Fruit fly (Drosophila melanogaster) whole organism, embryonic: ENCODE results near the gene CG3634.

Experiments
- CG10959 ChIP-seq: fragments of 200-800 bp; sonication (Bioruptor generic); IDR thresholded peaks from 2 replicates; pipeline ENCODE4 v1.3.6; 2022; ENCODE audit warnings: missing biosample characterization, missing genetic modification characterization
- CG11247 ChIP-seq: fragments of 200-800 bp; sonication (Bioruptor generic); IDR thresholded peaks from 2 replicates; pipeline ENCODE4 v1.3.6; 2022; ENCODE audit warnings: missing biosample characterization, missing genetic modification characterization
- CG11695 ChIP-seq: fragments of 200-800 bp; sonication (Bioruptor generic); IDR thresholded peaks from 3 replicates; pipeline ENCODE4 v1.3.6; 2022; ENCODE audit warnings: missing biosample characterization, missing genetic modification characterization
- CG11696 ChIP-seq: fragments of 200-800 bp; sonication (Bioruptor generic); IDR thresholded peaks from 2 replicates; pipeline ENCODE4 v1.3.6; 2022; ENCODE audit warnings: missing biosample characterization, missing genetic modification characterization
- CG12219 ChIP-seq: fragments of 200-800 bp; sonication (Bioruptor generic); optimal IDR thresholded peaks from 3 replicates; lab custom pipeline; 2018; ENCODE audit warnings: missing biosample characterization, mild to moderate bottlenecking, missing genetic modification characterization
- CG1233 ChIP-seq: fragments of 200-800 bp; sonication (Bioruptor generic); optimal IDR thresholded peaks from 4 replicates; lab custom pipeline; 2018; ENCODE audit warnings: missing biosample characterization, mild to moderate bottlenecking, missing genetic modification characterization
- CG13123 ChIP-seq: fragments of 200-800 bp; sonication (Bioruptor generic); optimal IDR thresholded peaks from 2 replicates; lab custom pipeline; 2016; ENCODE audit warnings: missing biosample characterization, missing genetic modification characterization
- CG13296 ChIP-seq: fragments of 200-800 bp; sonication (Bioruptor generic); optimal IDR thresholded peaks from 3 replicates; lab custom pipeline; 2018; ENCODE audit warnings: missing biosample characterization, mild to moderate bottlenecking, missing genetic modification characterization
- CG15011 ChIP-seq: fragments of 200-800 bp; sonication (Bioruptor generic); optimal IDR thresholded peaks from 3 replicates; lab custom pipeline; 2018; ENCODE audit warnings: missing biosample characterization, mild to moderate bottlenecking, missing genetic modification characterization
- CG1603 ChIP-seq: fragments of 200-800 bp; sonication (Bioruptor generic); optimal IDR thresholded peaks from 2 replicates; lab custom pipeline; 2019; ENCODE audit warnings: missing biosample characterization, mild to moderate bottlenecking, missing genetic modification characterization, moderate library complexity
- CG18599 ChIP-seq: fragments of 200-800 bp; sonication (Bioruptor generic); optimal IDR thresholded peaks from 3 replicates; lab custom pipeline; 2017; ENCODE audit warnings: missing biosample characterization, missing genetic modification characterization, mild to moderate bottlenecking, moderate library complexity, missing genetic modification reagents
- CG31365 ChIP-seq: fragments of 200-800 bp; sonication (Bioruptor generic); optimal IDR thresholded peaks from 2 replicates; lab custom pipeline; 2018; ENCODE audit warnings: missing biosample characterization, mild to moderate bottlenecking, missing genetic modification characterization
- CG34422 ChIP-seq: fragments of 200-800 bp; sonication (Bioruptor generic); IDR thresholded peaks from 3 replicates; pipeline ENCODE4 v1.3.6; 2022; ENCODE audit warnings: missing biosample characterization, missing genetic modification characterization
- CG4360 ChIP-seq: fragments of 200-800 bp; sonication (Bioruptor generic); IDR thresholded peaks from 2 replicates; pipeline ENCODE4 v1.3.6; 2022; ENCODE audit warnings: missing biosample characterization, missing genetic modification characterization
- CG4404 ChIP-seq: fragments of 200-800 bp; sonication (Bioruptor generic); IDR thresholded peaks from 2 replicates; pipeline ENCODE4 v1.3.6; 2022; ENCODE audit warnings: missing biosample characterization, missing genetic modification characterization
- CG4617 ChIP-seq: fragments of 200-800 bp; sonication (Bioruptor generic); optimal IDR thresholded peaks from 3 replicates; lab custom pipeline; 2016; ENCODE audit warnings: missing biosample characterization, missing genetic modification characterization, borderline replicate concordance
- CG5180 ChIP-seq: fragments of 200-800 bp; sonication (Bioruptor generic); optimal IDR thresholded peaks from 3 replicates; lab custom pipeline; 2017; ENCODE audit warnings: missing biosample characterization, missing genetic modification characterization, mild to moderate bottlenecking, moderate library complexity, missing genetic modification reagents
- CG8765 ChIP-seq: fragments of 200-800 bp; sonication (Bioruptor generic); IDR thresholded peaks from 2 replicates; pipeline ENCODE4 v1.3.6; 2022; ENCODE audit warnings: missing biosample characterization, missing genetic modification characterization
- CG9609 ChIP-seq: fragments of 200-800 bp; sonication (Bioruptor generic); optimal IDR thresholded peaks from 3 replicates; lab custom pipeline; 2016; ENCODE audit warnings: missing biosample characterization, missing genetic modification characterization
- CG9932 ChIP-seq: fragments of 200-800 bp; sonication (Bioruptor generic); IDR thresholded peaks from 2 replicates; pipeline ENCODE4 v1.3.6; 2022; ENCODE audit warnings: missing biosample characterization, missing genetic modification characterization
- D19A ChIP-seq: fragments of 200-800 bp; optimal IDR thresholded peaks from 3 replicates; lab custom pipeline; 2019; ENCODE audit warnings: missing biosample characterization, mild to moderate bottlenecking, missing genetic modification characterization, moderate library complexity
- Dbx ChIP-seq: fragments of 200-800 bp; sonication (Bioruptor generic); IDR thresholded peaks from 3 replicates; pipeline ENCODE4 v1.3.6; 2022; ENCODE audit warnings: missing biosample characterization, missing genetic modification characterization
- E2f2 ChIP-seq: fragments of 200-800 bp; sonication (Bioruptor generic); IDR thresholded peaks from 2 replicates; pipeline ENCODE4 v1.3.6; 2022; ENCODE audit warnings: missing biosample characterization, missing genetic modification characterization
- Ets65A ChIP-seq: fragments of 200-800 bp; sonication (Bioruptor generic); peaks from one replicate; lab custom pipeline; 2016; ENCODE audit warnings: missing biosample characterization, missing genetic modification characterization
- Lim3 ChIP-seq: fragments of 200-800 bp; sonication (Bioruptor generic); IDR thresholded peaks from 2 replicates; pipeline ENCODE4 v1.3.6; 2022; ENCODE audit warnings: missing biosample characterization, missing genetic modification characterization
- Med ChIP-seq: fragments of 200-800 bp; sonication (Bioruptor generic); peaks from one replicate; lab custom pipeline; 2016; ENCODE audit warnings: missing biosample characterization, missing genetic modification characterization, mild to moderate bottlenecking, inconsistent platforms, moderate library complexity
- Nf-YB ChIP-seq: fragments of 200-800 bp; sonication (Bioruptor generic); optimal IDR thresholded peaks from 3 replicates; lab custom pipeline; 2019; ENCODE audit warnings: missing biosample characterization, mild to moderate bottlenecking, missing genetic modification characterization, moderate library complexity
- NfI ChIP-seq: fragments of 200-800 bp; sonication (Bioruptor generic); optimal IDR thresholded peaks from 3 replicates; lab custom pipeline; 2018; ENCODE audit warnings: missing biosample characterization, mild to moderate bottlenecking, missing genetic modification characterization, moderate library complexity
- Xrp1 ChIP-seq: fragments of 200-800 bp; sonication (Bioruptor generic); IDR thresholded peaks from 2 replicates; pipeline ENCODE4 v1.3.6; 2022; ENCODE audit warnings: missing biosample characterization, missing genetic modification characterization
- abd-A ChIP-seq: fragments of 200-800 bp; sonication (Bioruptor generic); optimal IDR thresholded peaks from 3 replicates; lab custom pipeline; 2019; ENCODE audit warnings: missing biosample characterization, mild to moderate bottlenecking, missing genetic modification characterization, moderate library complexity
- al ChIP-seq: fragments of 200-800 bp; sonication (Bioruptor generic); IDR thresholded peaks from 2 replicates; pipeline ENCODE4 v1.3.6; 2022; ENCODE audit warnings: missing biosample characterization, missing genetic modification characterization
- ato ChIP-seq: fragments of 200-800 bp; sonication (Bioruptor generic); IDR thresholded peaks from 2 replicates; pipeline ENCODE4 v1.3.6; 2022; ENCODE audit warnings: missing biosample characterization, missing genetic modification characterization; ENCODE audit not compliant: partially characterized antibody
- bbx ChIP-seq: fragments of 200-800 bp; sonication (Bioruptor generic); IDR thresholded peaks from 2 replicates; pipeline ENCODE4 v1.3.6; 2022; ENCODE audit warnings: missing biosample characterization, missing genetic modification characterization; ENCODE audit not compliant: partially characterized antibody
- dan ChIP-seq: fragments of 200-800 bp; sonication (Bioruptor generic); IDR thresholded peaks from 2 replicates; pipeline ENCODE4 v1.3.6; 2022; ENCODE audit warnings: missing biosample characterization, missing genetic modification characterization
- fd102C ChIP-seq: fragments of 200-800 bp; sonication (Bioruptor generic); optimal IDR thresholded peaks from 2 replicates; lab custom pipeline; 2018; ENCODE audit warnings: missing biosample characterization, mild to moderate bottlenecking, missing genetic modification characterization, moderate library complexity
- ind ChIP-seq: fragments of 200-800 bp; sonication (Bioruptor generic); optimal IDR thresholded peaks from 3 replicates; lab custom pipeline; 2016; ENCODE audit warnings: missing biosample characterization, missing genetic modification characterization
- jigr1 ChIP-seq: fragments of 200-800 bp; sonication (Bioruptor generic); IDR thresholded peaks from 3 replicates; pipeline ENCODE4 v1.3.6; 2022; ENCODE audit warnings: missing biosample characterization, missing genetic modification characterization
- lab ChIP-seq: fragments of 200-800 bp; sonication (Bioruptor generic); optimal IDR thresholded peaks from 3 replicates; lab custom pipeline; 2017; ENCODE audit warnings: missing biosample characterization, missing genetic modification characterization, mild to moderate bottlenecking, moderate library complexity, missing genetic modification reagents
- mirr ChIP-seq: fragments of 200-800 bp; sonication (Bioruptor generic); optimal IDR thresholded peaks from 3 replicates; lab custom pipeline; 2018; ENCODE audit warnings: missing biosample characterization, mild to moderate bottlenecking, missing genetic modification characterization
- org-1 ChIP-seq: fragments of 200-800 bp; sonication (Bioruptor generic); optimal IDR thresholded peaks from 2 replicates; lab custom pipeline; 2017; ENCODE audit warnings: missing biosample characterization, missing genetic modification characterization
- pita ChIP-seq: fragments of 200-800 bp; sonication (Bioruptor generic); optimal IDR thresholded peaks from 2 replicates; lab custom pipeline; 2017; ENCODE audit warnings: missing biosample characterization, mild to moderate bottlenecking, missing genetic modification characterization
- ranshi ChIP-seq: fragments of 200-800 bp; sonication (Bioruptor generic); IDR thresholded peaks from 2 replicates; pipeline ENCODE4 v1.3.6; 2022; ENCODE audit warnings: missing biosample characterization, missing genetic modification characterization
- schlank ChIP-seq: fragments of 200-800 bp; sonication (Bioruptor generic); optimal IDR thresholded peaks from 2 replicates; lab custom pipeline; 2018; ENCODE audit warnings: missing biosample characterization, mild to moderate bottlenecking, missing genetic modification characterization
- sd ChIP-seq: fragments of 200-800 bp; sonication (Bioruptor generic); optimal IDR thresholded peaks from 3 replicates; lab custom pipeline; 2018; ENCODE audit warnings: missing biosample characterization, mild to moderate bottlenecking, missing genetic modification characterization, moderate library complexity
- sr ChIP-seq: fragments of 200-800 bp; sonication (Bioruptor generic); IDR thresholded peaks from 3 replicates; pipeline ENCODE4 v1.3.6; 2022; ENCODE audit warnings: missing biosample characterization, missing genetic modification characterization
- tll ChIP-seq, 2 experiments: fragments of 200-800 bp in 1 of 2; fragments of >200 bp in 1 of 2; sonication (Bioruptor generic) in 1 of 2; optimal IDR thresholded peaks; 2 replicates each; lab custom pipeline; 2017 to 2019; ENCODE audit warnings: missing biosample characterization in 2 of 2, missing genetic modification characterization in 2 of 2, mild to moderate bottlenecking in 1 of 2, moderate library complexity in 1 of 2
- trh ChIP-seq: fragments of 200-800 bp; sonication (Bioruptor generic); optimal IDR thresholded peaks from 2 replicates; lab custom pipeline; 2016; ENCODE audit warnings: missing biosample characterization, missing genetic modification characterization
- tup ChIP-seq: fragments of 200-800 bp; sonication (Bioruptor generic); optimal IDR thresholded peaks from 2 replicates; lab custom pipeline; 2016; ENCODE audit warnings: missing biosample characterization, mild to moderate bottlenecking, missing genetic modification characterization, moderate library complexity
- tx ChIP-seq: fragments of 200-800 bp; sonication (Bioruptor generic); optimal IDR thresholded peaks from 2 replicates; lab custom pipeline; 2016; ENCODE audit warnings: missing biosample characterization, missing genetic modification characterization

The CG3634 gene

DNA sequence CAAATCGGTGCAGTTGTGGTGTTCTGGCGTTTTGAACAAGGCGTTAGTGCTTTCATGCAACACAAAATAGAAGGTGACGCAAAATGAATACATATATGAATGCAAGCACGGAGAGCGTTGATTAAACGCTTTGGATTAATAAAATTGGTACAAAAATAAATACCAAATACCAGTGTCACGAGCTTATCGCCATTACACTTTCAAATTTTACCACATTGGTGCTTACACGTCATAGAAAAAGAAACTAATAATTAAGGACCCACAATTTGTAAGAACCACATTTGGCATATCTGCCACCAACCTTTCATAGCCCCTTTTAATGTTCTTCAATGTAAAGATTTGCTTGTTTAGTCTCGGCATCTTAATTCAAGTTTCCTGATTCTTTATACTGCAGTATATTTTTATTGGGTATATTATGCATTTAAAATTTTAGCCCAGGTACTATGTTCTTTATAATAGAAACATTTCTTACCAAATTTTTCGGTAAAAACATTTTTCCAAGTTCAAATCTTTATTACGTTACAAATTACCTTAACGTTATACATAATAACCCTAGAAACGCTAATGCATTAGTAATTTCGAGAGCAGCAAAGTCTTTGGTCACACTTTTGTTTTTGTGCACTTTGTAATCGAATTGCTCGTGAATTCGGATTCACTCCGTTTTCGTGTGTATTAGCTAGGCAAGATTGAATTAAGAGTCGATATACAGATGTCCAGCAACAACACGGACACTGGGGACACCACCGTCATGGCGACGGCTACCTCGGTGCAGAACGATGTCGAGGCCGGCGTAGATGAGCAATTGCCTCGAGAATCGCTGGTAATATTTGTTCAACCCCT lies 30.6 kb downstream of the CG3634 start, which contains the start of the genes Pex16 and Pex14 (continued):
- no peak for TF ChIP-seq bbx (GFP tag; lab: Robert Waterston, UW)
- TF ChIP-seq al = peak; percentile 40; the same call in 1 of the 2 replicates
- TF ChIP-seq CG31365 = peak; percentile 2
- TF ChIP-seq sd (tag; lab: Kevin White, UChicago) = no peak
- no peak for TF ChIP-seq tup (GFP tag; lab: Kevin White, UChicago)
- TF ChIP-seq NfI (GFP tag; lab: Kevin White, UChicago) = peak; percentile 69
- no peak for TF ChIP-seq CG5180 (GFP tag; lab: Kevin White, UChicago)
- peak; percentile 37 for TF ChIP-seq CG13123 (GFP tag; lab: Kevin White, UChicago)
- peak; percentile 66 for TF ChIP-seq CG1603 (tag; lab: Kevin White, UChicago)
- peak; percentile 27 for TF ChIP-seq Nf-YB
- TF ChIP-seq CG13296 (GFP tag; lab: Kevin White, UChicago) = peak; percentile 45
- TF ChIP-seq CG12219 (GFP tag; lab: Kevin White, UChicago) = peak; percentile 26
- TF ChIP-seq fd102C = no peak
- TF ChIP-seq CG4360 (GFP tag; lab: Robert Waterston, UW) = no peak
- TF ChIP-seq CG11695 (GFP tag; lab: Robert Waterston, UW) = no peak
- peak; percentile 65; the same call in 2 of the 3 replicates for TF ChIP-seq Dbx (GFP tag; lab: Robert Waterston, UW)
- no peak for TF ChIP-seq mirr (GFP tag; lab: Kevin White, UChicago)
- TF ChIP-seq tx (GFP tag; lab: Kevin White, UChicago) = peak; percentile 73
- peak; percentile 48; the same call in 1 of the 2 replicates for TF ChIP-seq CG11696 (GFP tag; lab: Robert Waterston, UW)
- no peak for TF ChIP-seq CG15011 (GFP tag; lab: Kevin White, UChicago)
- TF ChIP-seq CG4404 = peak; percentile 72
- no peak for TF ChIP-seq jigr1 (GFP tag; lab: Robert Waterston, UW)
- TF ChIP-seq E2f2 = peak; percentile 41
- no peak for TF ChIP-seq org-1 (GFP tag; lab: Kevin White, UChicago)
- peak; percentile 57 for TF ChIP-seq CG1233 (GFP tag; lab: Kevin White, UChicago)
- TF ChIP-seq D19A (tag; lab: Kevin White, UChicago) = no peak
- TF ChIP-seq CG18599 (GFP tag; lab: Kevin White, UChicago) = peak; percentile 46
- peak; percentile 64 for TF ChIP-seq lab (GFP tag; lab: Kevin White, UChicago)
- TF ChIP-seq ranshi (GFP tag; lab: Robert Waterston, UW) = peak; percentile 71
- peak; percentile 69 for TF ChIP-seq Xrp1 (GFP tag; lab: Robert Waterston, UW)
- peak; percentile 73 for TF ChIP-seq CG11247 (GFP tag; lab: Robert Waterston, UW)
- TF ChIP-seq CG34422 (GFP tag; lab: Robert Waterston, UW) = peak; percentile 66
- TF ChIP-seq Lim3 (GFP tag; lab: Robert Waterston, UW) = no peak
- peak; percentile 81 for TF ChIP-seq ind
- peak; percentile 97 for TF ChIP-seq Ets65A (GFP tag; lab: Kevin White, UChicago)
- TF ChIP-seq CG4617 (GFP tag; lab: Kevin White, UChicago) = peak; percentile 68
- TF ChIP-seq CG10959 (GFP tag; lab: Robert Waterston, UW) = no peak
- peak; percentile 27 for TF ChIP-seq schlank (tag; lab: Kevin White, UChicago)
- TF ChIP-seq CG9932 = peak; percentile 85
- TF ChIP-seq Med (GFP tag; lab: Kevin White, UChicago) = peak; percentile 96
- TF ChIP-seq tll (GFP tag; optimal IDR thresholded peaks at IDR 0.05; lab: Kevin White, UChicago) = peak in 1 of 2 experiments; percentile 77
- no peak for TF ChIP-seq ato (GFP tag; lab: Robert Waterston, UW)
- no peak for TF ChIP-seq pita (GFP tag; lab: Kevin White, UChicago)
- TF ChIP-seq sr = peak; percentile 22; the same call in 1 of the 3 replicates
- no peak for TF ChIP-seq abd-A (tag; lab: Kevin White, UChicago)
- TF ChIP-seq CG8765 (GFP tag; lab: Robert Waterston, UW) = 0 out of 2 replicates have a peak, but pooled peaks have one; percentile 39
- peak; percentile 85 for TF ChIP-seq CG9609 (GFP tag; lab: Kevin White, UChicago)
- TF ChIP-seq trh (GFP tag; lab: Kevin White, UChicago) = peak; percentile 24
- TF ChIP-seq dan (GFP tag; lab: Robert Waterston, UW) = 0 out of 2 replicates have a peak, but pooled peaks have one; percentile 36
